Worm (Caenorhabditis elegans) whole organism, L1 larva: ENCODE measurements around the gene tag-196.

ENCODE experiments used
- C34B4.2 ChIP-seq: sonication (generic microtip); optimal IDR thresholded peaks from 2 replicates; lab custom pipeline; 2017; ENCODE audit warnings: mild to moderate bottlenecking, missing genetic modification characterization, missing compliant biosample characterization
- F16B12.6 ChIP-seq: fragments of 150-350 bp; optimal IDR thresholded peaks from 2 replicates; lab custom pipeline; 2014; ENCODE audit warnings: missing biosample characterization, missing genetic modification characterization
- aly-2 ChIP-seq: fragments of 150-350 bp; optimal IDR thresholded peaks from 2 replicates; lab custom pipeline; 2014; ENCODE audit warnings: missing biosample characterization, missing genetic modification characterization
- ama-1 ChIP-seq: fragments of 150-350 bp; optimal IDR thresholded peaks from 2 replicates; lab custom pipeline; 2014
- ceh-82 ChIP-seq, 3 experiments: fragments of 150-350 bp in 1 of 3; sonication (generic microtip) in 2 of 3; optimal IDR thresholded peaks; 2 replicates each; lab custom pipeline; 2014 to 2017; ENCODE audit warnings: missing biosample characterization in 3 of 3, missing genetic modification characterization in 3 of 3
- ceh-88 ChIP-seq: fragments of 200-800 bp; sonication (Bioruptor generic); IDR thresholded peaks from 2 replicates; pipeline ENCODE4 v1.3.6; 2022; ENCODE audit warnings: missing genetic modification characterization, missing compliant biosample characterization
- ces-1 ChIP-seq: fragments of 150-350 bp; optimal IDR thresholded peaks from 2 replicates; lab custom pipeline; 2014; ENCODE audit warnings: missing biosample characterization, missing genetic modification reagents, missing genetic modification characterization
- dsc-1 ChIP-seq: sonication (generic microtip); optimal IDR thresholded peaks from 2 replicates; lab custom pipeline; 2016; ENCODE audit warnings: mild to moderate bottlenecking, missing genetic modification characterization, missing compliant biosample characterization
- efl-1 ChIP-seq, 4 experiments: fragments of 150-350 bp; optimal IDR thresholded peaks in 3 of 4; peaks in 1 of 4; 1 replicate in 1 of 4; 2 replicates in 3 of 4; lab custom pipeline; 2014; ENCODE audit warnings: missing biosample characterization in 2 of 4, missing genetic modification characterization in 2 of 4, missing genetic modification reagents in 2 of 4
- efl-3 ChIP-seq: fragments of 200-800 bp; sonication (Bioruptor generic); optimal IDR thresholded peaks from 2 replicates; lab custom pipeline; 2018; ENCODE audit warnings: mild to moderate bottlenecking, missing genetic modification characterization, missing compliant biosample characterization
- egl-27 ChIP-seq, 2 experiments: fragments of 150-350 bp in 1 of 2; sonication (generic microtip); optimal IDR thresholded peaks; 3 replicates each; lab custom pipeline; 2017 to 2018; ENCODE audit warnings: missing biosample characterization in 2 of 2, missing genetic modification characterization in 2 of 2, missing genetic modification reagents in 2 of 2
- elt-2 ChIP-seq: sonication (generic microtip); optimal IDR thresholded peaks from 2 replicates; lab custom pipeline; 2016; ENCODE audit warnings: missing genetic modification characterization, mild to moderate bottlenecking, inconsistent platforms, missing compliant biosample characterization, missing genetic modification reagents
- elt-3 ChIP-seq, 6 experiments: fragments of 150-350 bp in 1 of 6; sonication (generic microtip); optimal IDR thresholded peaks; 2 replicates each; lab custom pipeline; 2017 to 2018; ENCODE audit warnings: missing biosample characterization in 6 of 6, missing genetic modification characterization in 6 of 6, inconsistent platforms in 1 of 6
- fkh-4 ChIP-seq: sonication (generic microtip); optimal IDR thresholded peaks from 2 replicates; lab custom pipeline; 2016; ENCODE audit warnings: missing compliant biosample characterization, missing genetic modification characterization, borderline replicate concordance
- fos-1 ChIP-seq: fragments of 150-350 bp; optimal IDR thresholded peaks from 2 replicates; lab custom pipeline; 2014; ENCODE audit warnings: missing biosample characterization, missing genetic modification characterization
- grh-1 ChIP-seq: fragments of 200-800 bp; sonication (Bioruptor generic); IDR thresholded peaks from 2 replicates; pipeline ENCODE4 v1.3.6; 2022; ENCODE audit warnings: missing genetic modification reagents, missing genetic modification characterization, missing compliant biosample characterization
- hlh-17 ChIP-seq: fragments of 200-800 bp; sonication (Bioruptor generic); optimal IDR thresholded peaks from 2 replicates; lab custom pipeline; 2018; ENCODE audit warnings: missing genetic modification characterization, mild to moderate bottlenecking, missing compliant biosample characterization, moderate library complexity, borderline replicate concordance
- hlh-4 ChIP-seq: sonication (generic microtip); optimal IDR thresholded peaks from 2 replicates; lab custom pipeline; 2016; ENCODE audit warnings: mild to moderate bottlenecking, missing genetic modification characterization, missing compliant biosample characterization
- hpl-2 ChIP-seq: fragments of 150-350 bp; optimal IDR thresholded peaks from 2 replicates; lab custom pipeline; 2014; ENCODE audit warnings: missing biosample characterization, missing genetic modification reagents, missing genetic modification characterization
- lin-13 ChIP-seq: fragments of 150-350 bp; optimal IDR thresholded peaks from 2 replicates; lab custom pipeline; 2014; ENCODE audit warnings: missing biosample characterization, missing genetic modification reagents, missing genetic modification characterization
- lin-15B ChIP-seq: fragments of 150-350 bp; sonication (generic microtip); optimal IDR thresholded peaks from 3 replicates; lab custom pipeline; 2014; ENCODE audit warnings: missing biosample characterization, missing genetic modification characterization
- lin-35 ChIP-seq, 2 experiments: fragments of 150-350 bp; optimal IDR thresholded peaks; 2 replicates each; lab custom pipeline; 2014; ENCODE audit warnings: missing biosample characterization in 2 of 2, missing genetic modification characterization in 2 of 2, missing genetic modification reagents in 2 of 2
- lir-3 ChIP-seq: sonication (generic microtip); optimal IDR thresholded peaks from 2 replicates; lab custom pipeline; 2016; ENCODE audit warnings: mild to moderate bottlenecking, missing genetic modification characterization, moderate library complexity, missing compliant biosample characterization; ENCODE audit not compliant: poor library complexity
- mab-9 ChIP-seq: fragments of 200-800 bp; sonication (Bioruptor generic); IDR thresholded peaks from 2 replicates; pipeline ENCODE4 v1.3.6; 2022; ENCODE audit warnings: missing genetic modification reagents, missing genetic modification characterization, missing compliant biosample characterization
- nhr-12 ChIP-seq: sonication (generic microtip); optimal IDR thresholded peaks from 2 replicates; lab custom pipeline; 2017; ENCODE audit warnings: missing biosample characterization, missing genetic modification characterization
- nhr-28 ChIP-seq: fragments of 150-350 bp; optimal IDR thresholded peaks from 2 replicates; lab custom pipeline; 2014; ENCODE audit warnings: missing biosample characterization, missing genetic modification characterization
- nhr-71 ChIP-seq: sonication (generic microtip); optimal IDR thresholded peaks from 2 replicates; lab custom pipeline; 2016; ENCODE audit warnings: mild to moderate bottlenecking, missing genetic modification characterization, moderate library complexity, missing compliant biosample characterization
- nhr-76 ChIP-seq: sonication (generic microtip); optimal IDR thresholded peaks from 2 replicates; lab custom pipeline; 2017; ENCODE audit warnings: missing biosample characterization, missing genetic modification characterization
- nhr-77 ChIP-seq: fragments of 150-350 bp; optimal IDR thresholded peaks from 2 replicates; lab custom pipeline; 2014; ENCODE audit warnings: missing biosample characterization, missing genetic modification characterization
- nhr-90 ChIP-seq: sonication (generic microtip); optimal IDR thresholded peaks from 2 replicates; lab custom pipeline; 2016; ENCODE audit warnings: mild to moderate bottlenecking, missing genetic modification characterization, missing compliant biosample characterization; ENCODE audit not compliant: poor library complexity
- pax-3 ChIP-seq: fragments of 200-800 bp; sonication (Bioruptor generic); optimal IDR thresholded peaks from 2 replicates; lab custom pipeline; 2018; ENCODE audit warnings: mild to moderate bottlenecking, missing genetic modification characterization, moderate library complexity, missing compliant biosample characterization
- rnt-1 ChIP-seq: sonication (generic microtip); optimal IDR thresholded peaks from 2 replicates; lab custom pipeline; 2016; ENCODE audit warnings: mild to moderate bottlenecking, missing genetic modification characterization, moderate library complexity, missing compliant biosample characterization
- snu-23 ChIP-seq: sonication (generic microtip); optimal IDR thresholded peaks from 2 replicates; lab custom pipeline; 2016; ENCODE audit warnings: missing genetic modification characterization, missing compliant biosample characterization
- sox-4 ChIP-seq: sonication (generic microtip); optimal IDR thresholded peaks from 2 replicates; lab custom pipeline; 2016; ENCODE audit warnings: missing genetic modification characterization, missing compliant biosample characterization
- sptf-1 ChIP-seq: fragments of 150-350 bp; optimal IDR thresholded peaks from 2 replicates; lab custom pipeline; 2014; ENCODE audit warnings: missing biosample characterization, missing genetic modification characterization
- swsn-7 ChIP-seq: sonication (generic microtip); optimal IDR thresholded peaks from 2 replicates; lab custom pipeline; 2016; ENCODE audit warnings: missing genetic modification characterization, missing compliant biosample characterization
- tbx-2 ChIP-seq: sonication (generic microtip); optimal IDR thresholded peaks from 2 replicates; lab custom pipeline; 2016; ENCODE audit warnings: missing genetic modification characterization, missing compliant biosample characterization
- tlp-1 ChIP-seq: fragments of 150-350 bp; optimal IDR thresholded peaks from 2 replicates; lab custom pipeline; 2014; ENCODE audit warnings: missing biosample characterization, missing genetic modification characterization
- unc-130 ChIP-seq: fragments of 150-350 bp; optimal IDR thresholded peaks from 2 replicates; lab custom pipeline; 2017; ENCODE audit warnings: missing biosample characterization, missing genetic modification characterization, inconsistent platforms
- unc-30 ChIP-seq: sonication (generic microtip); optimal IDR thresholded peaks from 2 replicates; lab custom pipeline; 2017; ENCODE audit warnings: missing biosample characterization, missing genetic modification characterization
- unc-62 ChIP-seq: fragments of 150-350 bp; optimal IDR thresholded peaks from 2 replicates; lab custom pipeline; 2014; ENCODE audit warnings: missing biosample characterization, missing genetic modification reagents, missing genetic modification characterization
- unc-98 ChIP-seq: fragments of 200-800 bp; sonication (Bioruptor generic); IDR thresholded peaks from 2 replicates; pipeline ENCODE4 v1.3.6; 2022; ENCODE audit warnings: missing genetic modification characterization, missing compliant biosample characterization
- zag-1 ChIP-seq: fragments of 150-350 bp; optimal IDR thresholded peaks from 2 replicates; lab custom pipeline; 2014; ENCODE audit warnings: missing biosample characterization, missing genetic modification characterization
- ztf-4 ChIP-seq: fragments of 150-350 bp; optimal IDR thresholded peaks from 2 replicates; lab custom pipeline; 2014; ENCODE audit warnings: missing biosample characterization, missing genetic modification characterization

The tag-196 gene

ce11 chrV:8555955-8556354 lies 38.8 kb upstream of the tag-196 start:
- TF ChIP-seq dsc-1 (peak; percentile 99), nhr-28 (tag; lab: Kevin White, UChicago) (no peak), fkh-4 (tag; lab: Kevin White, UChicago) (peak; percentile 89), lir-3 (tag; lab: Kevin White, UChicago) (no peak), tbx-2 (peak; percentile 27)

- TF ChIP-seq grh-1 (GFP tag; lab: Robert Waterston, UW) (no peak), zag-1 (tag; lab: Kevin White, UChicago) (no peak), ama-1 (lab: Kevin White, UChicago) (no peak), unc-30 (tag; lab: Kevin White, UChicago) (no peak), unc-62 (GFP tag; lab: Kevin White, UChicago) (no peak), tlp-1 (tag; lab: Kevin White, UChicago) (no peak), F16B12.6 (tag; lab: Kevin White, UChicago) (no peak), nhr-77 (tag; lab: Kevin White, UChicago) (no peak)
Measured at ce11 chrV:8560916-8561315, 33.8 kb upstream of the tag-196 start, which contains the start of gene acr-16. Gene acr-16, plus strand, starts transcription at chrV:8561216.

- TF ChIP-seq nhr-90 (tag; lab: Kevin White, UChicago) (no peak), sptf-1 (tag; lab: Kevin White, UChicago) (no peak), C34B4.2 (no peak), unc-62 (GFP tag; lab: Kevin White, UChicago) (no peak), unc-130 (no peak), lin-13 (no peak)
Measured at ce11 chrV:8565075-8565474, 29.6 kb upstream of the tag-196 start, which contains the start of gene F25G6.8. Gene F25G6.8, minus strand, starts transcription at chrV:8565175.

- TF ChIP-seq efl-1 (optimal IDR thresholded peaks at IDR 0.05; lab: Kevin White, UChicago) (no peak), efl-1 (GFP tag; optimal IDR thresholded peaks at IDR 0.05 in 1 of 2; lab: Kevin White, UChicago) (peak in 1 of 2 experiments; percentile 76), egl-27 (tag; optimal IDR thresholded peaks at IDR 0.05; lab: Kevin White, UChicago) (no peak), swsn-7 (tag; lab: Kevin White, UChicago) (no peak), lin-15B (tag; lab: Kevin White, UChicago) (no peak), unc-62 (GFP tag; lab: Kevin White, UChicago) (no peak)
Measured at ce11 chrV:8569172-8569571, 25.5 kb upstream of the tag-196 start.

- TF ChIP-seq elt-3 (tag; optimal IDR thresholded peaks at IDR 0.05; lab: Kevin White, UChicago) (peak in 2 of 6 experiments; percentile 13 to 17), elt-2 (tag; lab: Kevin White, UChicago) (peak; percentile 12), lin-15B (tag; lab: Kevin White, UChicago) (peak; percentile 16), ztf-4 (tag; lab: Kevin White, UChicago) (peak; percentile 12), unc-130 (peak; percentile 12), zag-1 (tag; lab: Kevin White, UChicago) (no peak), ceh-82 (tag; optimal IDR thresholded peaks at IDR 0.05; lab: Kevin White, UChicago) (peak; percentile 58 to 74 (median 69)), efl-3 (GFP tag; lab: Kevin White, UChicago) (no peak), hlh-17 (GFP tag; lab: Kevin White, UChicago) (no peak), rnt-1 (tag; lab: Kevin White, UChicago) (peak; percentile 86), ama-1 (lab: Kevin White, UChicago) (no peak), hpl-2 (GFP tag; lab: Kevin White, UChicago) (peak; percentile 44), pax-3 (tag; lab: Kevin White, UChicago) (no peak), fos-1 (tag; lab: Kevin White, UChicago) (peak; percentile 7), hlh-4 (tag; lab: Kevin White, UChicago) (no peak), sox-4 (tag; lab: Kevin White, UChicago) (peak; percentile 57), nhr-28 (tag; lab: Kevin White, UChicago) (no peak), aly-2 (peak; percentile 56), ceh-88 (GFP tag; lab: Robert Waterston, UW) (no peak), snu-23 (peak; percentile 81), nhr-71 (tag; lab: Kevin White, UChicago) (peak; percentile 86), lin-13 (peak; percentile 41), nhr-76 (tag; lab: Kevin White, UChicago) (no peak), unc-98 (GFP tag; lab: Robert Waterston, UW) (no peak), lin-35 (GFP tag; optimal IDR thresholded peaks at IDR 0.05; lab: Kevin White, UChicago) (peak; percentile 70 to 73), ces-1 (GFP tag; lab: Kevin White, UChicago) (no peak), mab-9 (no peak), nhr-12 (tag; lab: Kevin White, UChicago) (no peak)
Measured at ce11 chrV:8569841-8570361, 24.8 kb upstream of the tag-196 start, which contains the start of the genes F25G6.9 and symk-1. Gene F25G6.9, minus strand, starts transcription at chrV:8570000. Gene symk-1, plus strand, starts transcription at chrV:8570311.
